3 fruit fly cellular contexts compared by ENCODE assay signal in genomic region chr3R:13934618-13935017, dm6.
A peak's percentile ranks its signal among the peaks of the same experiment; 100 is the strongest.
TF ChIP-seq lines count a peak whose summit lies in the region.

No protein-coding gene starts in this region.

TF ChIP-seq in whole organism, prepupa, 60 proteins besides CTCF, POLR2A, EP300 and RAD21 (continues in another document):
- TF ChIP-seq Ets96B (tag; optimal IDR thresholded peaks at IDR 0.05; lab: Kevin White, UChicago) = peak; percentile 58
- TF ChIP-seq achi (GFP tag; optimal IDR thresholded peaks at IDR 0.05; lab: Kevin White, UChicago) = peak; percentile 70
- TF ChIP-seq CG11762 (GFP tag; optimal IDR thresholded peaks at IDR 0.05; lab: Kevin White, UChicago; ENCODE audit: insufficient read depth) = no peak
- no peak for TF ChIP-seq CG6854 (GFP tag; optimal IDR thresholded peaks at IDR 0.05; lab: Kevin White, UChicago)
- TF ChIP-seq Smox (GFP tag; optimal IDR thresholded peaks at IDR 0.05; lab: Kevin White, UChicago) = peak; percentile 69
- peak; percentile 77 for TF ChIP-seq esn (GFP tag; optimal IDR thresholded peaks at IDR 0.05; lab: Kevin White, UChicago)
- TF ChIP-seq CG8319 (GFP tag; optimal IDR thresholded peaks at IDR 0.05; lab: Kevin White, UChicago) = peak; percentile 35
- peak; percentile 66 for TF ChIP-seq OdsH (GFP tag; optimal IDR thresholded peaks at IDR 0.05; lab: Kevin White, UChicago)
- peak in 1 of 2 experiments; percentile 31 for TF ChIP-seq salr (GFP tag; optimal IDR thresholded peaks at IDR 0.05; lab: Kevin White, UChicago)
- TF ChIP-seq CG31627 (GFP tag; optimal IDR thresholded peaks at IDR 0.05; lab: Kevin White, UChicago) = peak; percentile 53
- peak; percentile 71 for TF ChIP-seq CG8632 (GFP tag; optimal IDR thresholded peaks at IDR 0.05; lab: Kevin White, UChicago)
- peak; percentile 60 for TF ChIP-seq acj6 (GFP tag; optimal IDR thresholded peaks at IDR 0.05; lab: Kevin White, UChicago)
- peak; percentile 24 for TF ChIP-seq fd59A (GFP tag; optimal IDR thresholded peaks at IDR 0.05; lab: Kevin White, UChicago)
- no peak for TF ChIP-seq Blimp-1 (GFP tag; optimal IDR thresholded peaks at IDR 0.05; lab: Kevin White, UChicago)
- peak; percentile 52 for TF ChIP-seq net (GFP tag; optimal IDR thresholded peaks at IDR 0.05; lab: Kevin White, UChicago)
- peak; percentile 67 for TF ChIP-seq topi (GFP tag; optimal IDR thresholded peaks at IDR 0.05; lab: Kevin White, UChicago)
- peak; percentile 38 for TF ChIP-seq vri (GFP tag; optimal IDR thresholded peaks at IDR 0.05; lab: Kevin White, UChicago)
- TF ChIP-seq CG10631 (GFP tag; optimal IDR thresholded peaks at IDR 0.05; lab: Kevin White, UChicago) = peak; percentile 36
- TF ChIP-seq CG32006 (GFP tag; optimal IDR thresholded peaks at IDR 0.05; lab: Kevin White, UChicago) = peak; percentile 53
- TF ChIP-seq Gug (GFP tag; IDR thresholded peaks at IDR 0.05; lab: Robert Waterston, UW) = no peak
- TF ChIP-seq ss (GFP tag; optimal IDR thresholded peaks at IDR 0.05; lab: Kevin White, UChicago) = peak in 1 of 2 experiments; percentile 54
- TF ChIP-seq Met (GFP tag; optimal IDR thresholded peaks at IDR 0.05; lab: Kevin White, UChicago) = peak; percentile 72
- no peak for TF ChIP-seq CG11294 (GFP tag; IDR thresholded peaks at IDR 0.05; lab: Robert Waterston, UW)
- TF ChIP-seq Sox14 (GFP tag; optimal IDR thresholded peaks at IDR 0.05; lab: Kevin White, UChicago) = peak; percentile 54
- TF ChIP-seq Eip78C (GFP tag; lab: Kevin White, UChicago) = peak; percentile 95
- TF ChIP-seq CG6163 (GFP tag; IDR thresholded peaks at IDR 0.05; lab: Robert Waterston, UW) = 0 out of 3 replicates have a peak, but pooled peaks have one; percentile 30
- TF ChIP-seq CG6808 (GFP tag; optimal IDR thresholded peaks at IDR 0.05; lab: Kevin White, UChicago) = peak; percentile 26
- TF ChIP-seq CG11902 (GFP tag; optimal IDR thresholded peaks at IDR 0.05; lab: Kevin White, UChicago) = peak; percentile 10
- TF ChIP-seq Sox102F (GFP tag; optimal IDR thresholded peaks at IDR 0.05; lab: Kevin White, UChicago) = peak; percentile 72
- TF ChIP-seq Sox15 (GFP tag; optimal IDR thresholded peaks at IDR 0.05; lab: Kevin White, UChicago) = peak; percentile 24

TF ChIP-seq in whole organism, pupa, 21 proteins besides CTCF, POLR2A, EP300 and RAD21:
- TF ChIP-seq CG13204 (GFP tag; optimal IDR thresholded peaks at IDR 0.05; lab: Kevin White, UChicago) (no peak), CG4496 (GFP tag; IDR thresholded peaks at IDR 0.05; lab: Robert Waterston, UW) (no peak), rn (GFP tag; IDR thresholded peaks at IDR 0.05; lab: Robert Waterston, UW) (no peak), CG10348 (GFP tag; IDR thresholded peaks at IDR 0.05; lab: Robert Waterston, UW) (no peak), gl (tag; optimal IDR thresholded peaks at IDR 0.05; lab: Kevin White, UChicago) (no peak), Pif1B (GFP tag; optimal IDR thresholded peaks at IDR 0.05; lab: Kevin White, UChicago) (peak; percentile 36), CG8159 (tag; optimal IDR thresholded peaks at IDR 0.05; lab: Kevin White, UChicago) (peak; percentile 50), D1 (tag; optimal IDR thresholded peaks at IDR 0.05; lab: Kevin White, UChicago) (no peak), fd96Ca (GFP tag; IDR thresholded peaks at IDR 0.05; lab: Robert Waterston, UW) (no peak), CG8301 (tag; optimal IDR thresholded peaks at IDR 0.05; lab: Kevin White, UChicago) (peak; percentile 12), EcR (GFP tag; optimal IDR thresholded peaks at IDR 0.05; lab: Kevin White, UChicago) (no peak), CG14655 (GFP tag; optimal IDR thresholded peaks at IDR 0.05; lab: Kevin White, UChicago) (peak; percentile 19), CG17806 (tag; optimal IDR thresholded peaks at IDR 0.05; lab: Kevin White, UChicago) (peak; percentile 11), CG9948 (tag; optimal IDR thresholded peaks at IDR 0.05; lab: Kevin White, UChicago) (peak; percentile 65), Ets98B (GFP tag; IDR thresholded peaks at IDR 0.05; lab: Robert Waterston, UW) (no peak), CG34367 (tag; optimal IDR thresholded peaks at IDR 0.05; lab: Kevin White, UChicago) (peak; percentile 46), CG15710 (tag; optimal IDR thresholded peaks at IDR 0.05; lab: Kevin White, UChicago) (peak; percentile 72), Pif1A (GFP tag; optimal IDR thresholded peaks at IDR 0.05; lab: Kevin White, UChicago) (peak; percentile 54), CG32121 (GFP tag; IDR thresholded peaks at IDR 0.05; lab: Robert Waterston, UW) (no peak), Snoo (tag; optimal IDR thresholded peaks at IDR 0.05; lab: Kevin White, UChicago) (peak; percentile 30), CG12605 (GFP tag; IDR thresholded peaks at IDR 0.05; lab: Robert Waterston, UW) (no peak)

TF ChIP-seq in whole organism, wandering third instar larva, 38 proteins besides CTCF, POLR2A, EP300 and RAD21:
- no peak for TF ChIP-seq CG9705 (GFP tag; optimal IDR thresholded peaks at IDR 0.05; lab: Kevin White, UChicago)
- TF ChIP-seq usp (GFP tag; optimal IDR thresholded peaks at IDR 0.05; lab: Kevin White, UChicago) = no peak
- TF ChIP-seq br (GFP tag; optimal IDR thresholded peaks at IDR 0.05; lab: Kevin White, UChicago) = peak; percentile 50
- TF ChIP-seq OdsH (GFP tag; optimal IDR thresholded peaks at IDR 0.05; lab: Kevin White, UChicago) = peak; percentile 56
- TF ChIP-seq Myc (optimal IDR thresholded peaks at IDR 0.05; lab: Kevin White, UChicago) = no peak
- no peak for TF ChIP-seq Abd-B (GFP tag; optimal IDR thresholded peaks at IDR 0.05; lab: Kevin White, UChicago)
- peak; percentile 79 for TF ChIP-seq h (GFP tag; optimal IDR thresholded peaks at IDR 0.05; lab: Kevin White, UChicago)
- no peak for TF ChIP-seq CG32264 (GFP tag; optimal IDR thresholded peaks at IDR 0.05; lab: Kevin White, UChicago)
- TF ChIP-seq dsf (GFP tag; optimal IDR thresholded peaks at IDR 0.05; lab: Kevin White, UChicago; ENCODE audit: borderline replicate concordance) = no peak
- peak; percentile 83 for TF ChIP-seq Sp1 (GFP tag; optimal IDR thresholded peaks at IDR 0.05; lab: Kevin White, UChicago)
- no peak for TF ChIP-seq lola (GFP tag; optimal IDR thresholded peaks at IDR 0.05; lab: Kevin White, UChicago)
- no peak for TF ChIP-seq Rel (GFP tag; optimal IDR thresholded peaks at IDR 0.05; lab: Kevin White, UChicago)
- TF ChIP-seq Rel (tag; optimal IDR thresholded peaks at IDR 0.05; lab: Kevin White, UChicago) = no peak
- TF ChIP-seq HLH106 (tag; optimal IDR thresholded peaks at IDR 0.05; lab: Kevin White, UChicago) = peak; percentile 45
- TF ChIP-seq sv (GFP tag; optimal IDR thresholded peaks at IDR 0.05; lab: Kevin White, UChicago) = no peak
- TF ChIP-seq N (GFP tag; optimal IDR thresholded peaks at IDR 0.05; lab: Kevin White, UChicago) = no peak
- peak; percentile 46 for TF ChIP-seq woc (GFP tag; optimal IDR thresholded peaks at IDR 0.05; lab: Kevin White, UChicago)
- TF ChIP-seq Hr83 (GFP tag; optimal IDR thresholded peaks at IDR 0.05; lab: Kevin White, UChicago; ENCODE audit: poor library complexity, severe bottlenecking) = no peak
- TF ChIP-seq psq (GFP tag; optimal IDR thresholded peaks at IDR 0.05; lab: Kevin White, UChicago) = peak; percentile 22
- TF ChIP-seq Dfd (GFP tag; optimal IDR thresholded peaks at IDR 0.05; lab: Kevin White, UChicago) = no peak
- TF ChIP-seq Dif (GFP tag; optimal IDR thresholded peaks at IDR 0.05; lab: Kevin White, UChicago; ENCODE audit: partially characterized antibody) = no peak
- TF ChIP-seq Vsx2 (GFP tag; optimal IDR thresholded peaks at IDR 0.05; lab: Kevin White, UChicago; ENCODE audit: partially characterized antibody) = no peak
- no peak for TF ChIP-seq jim (GFP tag; optimal IDR thresholded peaks at IDR 0.05; lab: Kevin White, UChicago)
- no peak for TF ChIP-seq Mio (GFP tag; optimal IDR thresholded peaks at IDR 0.05; lab: Kevin White, UChicago)
- TF ChIP-seq fru (GFP tag; optimal IDR thresholded peaks at IDR 0.05; lab: Kevin White, UChicago) = peak; percentile 12
- peak; percentile 33 for TF ChIP-seq rgr (GFP tag; optimal IDR thresholded peaks at IDR 0.05; lab: Kevin White, UChicago)
- TF ChIP-seq pan (optimal IDR thresholded peaks at IDR 0.05; lab: Kevin White, UChicago) = no peak
- peak; percentile 66 for TF ChIP-seq ey (GFP tag; optimal IDR thresholded peaks at IDR 0.05; lab: Kevin White, UChicago)
- no peak for TF ChIP-seq dl (GFP tag; optimal IDR thresholded peaks at IDR 0.05; lab: Kevin White, UChicago; ENCODE audit: insufficient read depth in 1 of 2, partially characterized antibody in 2 of 2)
- TF ChIP-seq foxo (GFP tag; optimal IDR thresholded peaks at IDR 0.05; lab: Kevin White, UChicago) = peak in 1 of 2 experiments; percentile 55
- TF ChIP-seq sage (GFP tag; optimal IDR thresholded peaks at IDR 0.05; lab: Kevin White, UChicago) = no peak
- TF ChIP-seq Hnf4 (GFP tag; optimal IDR thresholded peaks at IDR 0.05; lab: Kevin White, UChicago) = peak; percentile 3
- peak; percentile 9 for TF ChIP-seq tai (GFP tag; optimal IDR thresholded peaks at IDR 0.05; lab: Kevin White, UChicago)
- no peak for TF ChIP-seq CrebA (GFP tag; optimal IDR thresholded peaks at IDR 0.05; lab: Kevin White, UChicago; ENCODE audit: borderline replicate concordance)
- no peak for TF ChIP-seq GATAd (GFP tag; optimal IDR thresholded peaks at IDR 0.05; lab: Kevin White, UChicago)
- TF ChIP-seq Hr78 (GFP tag; optimal IDR thresholded peaks at IDR 0.05; lab: Kevin White, UChicago) = no peak
- TF ChIP-seq Jra (GFP tag; optimal IDR thresholded peaks at IDR 0.05; lab: Kevin White, UChicago) = no peak
- peak; percentile 6 for TF ChIP-seq dmrt93B (GFP tag; optimal IDR thresholded peaks at IDR 0.05; lab: Kevin White, UChicago)
- no peak for TF ChIP-seq brk (GFP tag; optimal IDR thresholded peaks at IDR 0.05; lab: Kevin White, UChicago)

Comparison
In these comparisons a context has a peak if more than half of its experiments do, and no peak if none do; other contexts are left out.
1. Of the 1 proteins assayed by ChIP-seq in both whole organism, prepupa and whole organism, wandering third instar larva: peak only in whole organism, prepupa: none; only in whole organism, wandering third instar larva: none; in both: OdsH; in neither: 0.